Fruit fly (Drosophila melanogaster): ENCODE data around the gene Ziz.

DNA sequence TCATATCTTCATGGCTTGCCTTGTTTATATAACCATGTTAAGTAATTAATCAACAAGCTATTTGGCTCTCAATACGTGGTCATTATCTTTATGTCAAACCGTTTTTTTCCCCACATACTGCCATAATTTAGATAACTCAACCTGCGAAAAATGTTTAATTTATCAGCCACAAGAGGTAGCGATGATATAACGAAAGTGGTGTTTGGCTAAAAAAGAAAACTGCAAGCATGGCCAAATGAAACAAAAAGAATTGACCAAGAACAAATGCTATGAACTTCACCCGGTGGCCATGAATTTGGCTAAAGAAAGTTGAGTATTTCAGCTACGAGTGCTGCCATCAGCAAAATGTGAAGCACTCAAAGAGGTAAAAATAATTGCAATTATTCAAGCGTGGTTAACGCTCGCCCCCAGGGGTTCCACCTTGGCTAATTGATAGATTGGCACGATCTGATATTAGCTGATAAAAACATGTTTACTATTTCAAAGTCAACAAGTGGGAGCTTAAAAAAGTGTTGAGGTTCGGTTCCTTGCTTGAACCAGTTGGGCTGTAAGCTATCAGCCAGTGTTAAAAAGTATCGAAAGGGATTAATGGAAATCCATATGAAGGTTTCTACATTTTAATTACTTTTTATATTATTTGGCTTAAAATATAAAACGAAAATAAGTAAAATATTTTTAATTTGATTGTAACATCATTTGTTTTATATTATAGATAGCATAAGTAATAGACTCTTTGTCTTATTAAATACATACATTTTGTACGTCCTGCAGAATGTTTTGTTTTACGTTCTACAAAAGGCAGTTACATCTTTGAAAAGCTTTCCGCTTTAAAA is 59.4 kb downstream of the Ziz start:
- TF ChIP-seq CG8478 (optimal IDR thresholded peaks at IDR 0.05): no peak
- TF ChIP-seq CTCF (optimal IDR thresholded peaks at IDR 0.05): no peak

All from S2 (cell line).